Fruit fly (Drosophila melanogaster) whole organism, prepupa: ENCODE data around the gene lili.

ENCODE experiments used
- Blimp-1 ChIP-seq: fragments of 200-800 bp; sonication (Bioruptor generic); optimal IDR thresholded peaks from 3 replicates; lab custom pipeline; 2017; ENCODE audit warnings: missing biosample characterization, missing genetic modification characterization, mild to moderate bottlenecking, moderate library complexity, missing genetic modification reagents
- CG11294 ChIP-seq: fragments of 200-800 bp; sonication (Bioruptor generic); IDR thresholded peaks from 2 replicates; pipeline ENCODE4 v1.3.6; 2022; ENCODE audit warnings: missing biosample characterization, missing genetic modification characterization
- CG11762 ChIP-seq: fragments of 200-800 bp; sonication (Bioruptor generic); optimal IDR thresholded peaks from 3 replicates; lab custom pipeline; 2016; ENCODE audit warnings: missing biosample characterization, missing genetic modification characterization; ENCODE audit not compliant: insufficient read depth
- CG11902 ChIP-seq: fragments of 200-800 bp; sonication (Bioruptor generic); optimal IDR thresholded peaks from 3 replicates; lab custom pipeline; 2016; ENCODE audit warnings: missing biosample characterization, missing genetic modification characterization
- CG15336 ChIP-seq: fragments of 200-800 bp; sonication (Bioruptor generic); IDR thresholded peaks from 2 replicates; pipeline ENCODE4 v1.3.6; 2022; ENCODE audit warnings: missing biosample characterization, missing genetic modification characterization
- CG16779 ChIP-seq: fragments of 200-800 bp; sonication (Bioruptor generic); optimal IDR thresholded peaks from 3 replicates; lab custom pipeline; 2017; ENCODE audit warnings: missing biosample characterization, mild to moderate bottlenecking, missing genetic modification characterization
- CG31627 ChIP-seq: fragments of 200-800 bp; sonication (Bioruptor generic); optimal IDR thresholded peaks from 3 replicates; lab custom pipeline; 2016; ENCODE audit warnings: missing biosample characterization, missing genetic modification characterization
- CG34406 ChIP-seq: fragments of 200-800 bp; sonication (Bioruptor generic); optimal IDR thresholded peaks from 3 replicates; lab custom pipeline; 2016; ENCODE audit warnings: missing biosample characterization, missing genetic modification characterization
- CG6276 ChIP-seq: fragments of 200-800 bp; sonication (Bioruptor generic); optimal IDR thresholded peaks from 2 replicates; lab custom pipeline; 2017; ENCODE audit warnings: missing biosample characterization, mild to moderate bottlenecking, missing genetic modification characterization
- CG6792 ChIP-seq: fragments of 200-800 bp; sonication (Bioruptor generic); optimal IDR thresholded peaks from 3 replicates; lab custom pipeline; 2016; ENCODE audit warnings: missing biosample characterization, missing genetic modification characterization
- CG6808 ChIP-seq: fragments of 200-800 bp; sonication (Bioruptor generic); optimal IDR thresholded peaks from 3 replicates; lab custom pipeline; 2017; ENCODE audit warnings: missing biosample characterization, missing genetic modification characterization, mild to moderate bottlenecking, moderate library complexity, missing genetic modification reagents
- CG6854 ChIP-seq: fragments of 200-800 bp; sonication (Bioruptor generic); optimal IDR thresholded peaks from 2 replicates; lab custom pipeline; 2017; ENCODE audit warnings: missing biosample characterization, mild to moderate bottlenecking, missing genetic modification characterization
- CG7368 ChIP-seq: fragments of 200-800 bp; sonication (Bioruptor generic); optimal IDR thresholded peaks from 3 replicates; lab custom pipeline; 2016; ENCODE audit warnings: missing biosample characterization, missing genetic modification characterization
- CG8119 ChIP-seq: fragments of 200-800 bp; sonication (Bioruptor generic); IDR thresholded peaks from 3 replicates; pipeline ENCODE4 v1.3.6; 2022; ENCODE audit warnings: missing biosample characterization, missing genetic modification characterization
- CG9139 ChIP-seq: fragments of 200-800 bp; sonication (Bioruptor generic); optimal IDR thresholded peaks from 3 replicates; lab custom pipeline; 2017; ENCODE audit warnings: missing biosample characterization, mild to moderate bottlenecking, missing genetic modification characterization
- Eip78C ChIP-seq: fragments of 200-800 bp; sonication (Bioruptor generic); peaks from one replicate; lab custom pipeline; 2016; ENCODE audit warnings: missing biosample characterization, missing genetic modification characterization
- Eip93F ChIP-seq: fragments of 200-800 bp; sonication (Bioruptor generic); optimal IDR thresholded peaks from 2 replicates; lab custom pipeline; 2016; ENCODE audit warnings: missing biosample characterization, mild to moderate bottlenecking, missing genetic modification characterization
- Ets21C ChIP-seq: fragments of 200-800 bp; sonication (Bioruptor generic); optimal IDR thresholded peaks from 3 replicates; lab custom pipeline; 2016; ENCODE audit warnings: missing biosample characterization, missing genetic modification characterization
- Ets96B ChIP-seq: fragments of 200-800 bp; optimal IDR thresholded peaks from 2 replicates; lab custom pipeline; 2019; ENCODE audit warnings: missing biosample characterization, mild to moderate bottlenecking, missing genetic modification characterization, moderate library complexity
- Gug ChIP-seq: fragments of 200-800 bp; sonication (Bioruptor generic); IDR thresholded peaks from 2 replicates; pipeline ENCODE4 v1.3.6; 2022; ENCODE audit warnings: missing biosample characterization, missing genetic modification characterization
- Hr38 ChIP-seq: sonication (Bioruptor generic); optimal IDR thresholded peaks from 2 replicates; lab custom pipeline; 2016; ENCODE audit warnings: missing biosample characterization, missing genetic modification characterization
- Hr4 ChIP-seq: fragments of 200-800 bp; sonication (Bioruptor generic); optimal IDR thresholded peaks from 3 replicates; lab custom pipeline; 2016; ENCODE audit warnings: missing biosample characterization, missing genetic modification characterization
- Lpt ChIP-seq: fragments of 200-800 bp; sonication (Bioruptor generic); optimal IDR thresholded peaks from 3 replicates; lab custom pipeline; 2016; ENCODE audit warnings: missing biosample characterization, missing genetic modification characterization
- Met ChIP-seq: fragments of 200-800 bp; sonication (Bioruptor generic); optimal IDR thresholded peaks from 3 replicates; lab custom pipeline; 2016; ENCODE audit warnings: missing biosample characterization, missing genetic modification characterization
- OdsH ChIP-seq: fragments of 200-800 bp; sonication (Bioruptor generic); optimal IDR thresholded peaks from 3 replicates; lab custom pipeline; 2016; ENCODE audit warnings: missing biosample characterization, missing genetic modification characterization
- Smox ChIP-seq: fragments of 200-800 bp; sonication (Bioruptor generic); optimal IDR thresholded peaks from 3 replicates; lab custom pipeline; 2016; ENCODE audit warnings: missing biosample characterization, missing genetic modification characterization
- Sox102F ChIP-seq: fragments of 200-800 bp; sonication (Bioruptor generic); optimal IDR thresholded peaks from 2 replicates; lab custom pipeline; 2016; ENCODE audit warnings: missing biosample characterization, mild to moderate bottlenecking, missing genetic modification characterization
- Sox14 ChIP-seq: fragments of 200-800 bp; sonication (Bioruptor generic); optimal IDR thresholded peaks from 3 replicates; lab custom pipeline; 2016; ENCODE audit warnings: missing biosample characterization, missing genetic modification characterization
- Sox15 ChIP-seq: fragments of 200-800 bp; sonication (Bioruptor generic); optimal IDR thresholded peaks from 3 replicates; lab custom pipeline; 2016; ENCODE audit warnings: missing biosample characterization, missing genetic modification characterization
- achi ChIP-seq: fragments of 200-800 bp; sonication (Bioruptor generic); optimal IDR thresholded peaks from 3 replicates; lab custom pipeline; 2016; ENCODE audit warnings: missing biosample characterization, missing genetic modification characterization
- acj6 ChIP-seq: fragments of 200-800 bp; sonication (Bioruptor generic); optimal IDR thresholded peaks from 3 replicates; lab custom pipeline; 2016; ENCODE audit warnings: missing biosample characterization, missing genetic modification characterization
- cyc ChIP-seq: fragments of 200-800 bp; sonication (Bioruptor generic); optimal IDR thresholded peaks from 3 replicates; lab custom pipeline; 2016; ENCODE audit warnings: missing biosample characterization, missing genetic modification characterization
- dac ChIP-seq: fragments of 200-800 bp; sonication (Bioruptor generic); optimal IDR thresholded peaks from 2 replicates; lab custom pipeline; 2017; ENCODE audit warnings: missing biosample characterization, mild to moderate bottlenecking, missing genetic modification characterization
- dsx ChIP-seq: fragments of 200-800 bp; optimal IDR thresholded peaks from 3 replicates; lab custom pipeline; 2019; ENCODE audit warnings: missing biosample characterization, mild to moderate bottlenecking, missing genetic modification characterization, moderate library complexity; ENCODE audit not compliant: poor library complexity, severe bottlenecking
- eg ChIP-seq: fragments of 200-800 bp; sonication (Bioruptor generic); IDR thresholded peaks from 3 replicates; pipeline ENCODE4 v1.3.6; 2022; ENCODE audit warnings: missing biosample characterization, missing genetic modification characterization
- fd59A ChIP-seq: fragments of 200-800 bp; sonication (Bioruptor generic); optimal IDR thresholded peaks from 2 replicates; lab custom pipeline; 2017; ENCODE audit warnings: missing biosample characterization, mild to moderate bottlenecking, missing genetic modification characterization, missing genetic modification reagents
- fd85E ChIP-seq: fragments of 200-800 bp; sonication (Bioruptor generic); optimal IDR thresholded peaks from 3 replicates; lab custom pipeline; 2016; ENCODE audit warnings: missing biosample characterization, missing genetic modification characterization
- lz ChIP-seq: fragments of 200-800 bp; sonication (Bioruptor generic); optimal IDR thresholded peaks from 3 replicates; lab custom pipeline; 2016; ENCODE audit warnings: missing biosample characterization, missing genetic modification characterization
- net ChIP-seq: fragments of 200-800 bp; sonication (Bioruptor generic); optimal IDR thresholded peaks from 3 replicates; lab custom pipeline; 2016; ENCODE audit warnings: missing biosample characterization, missing genetic modification characterization
- pdm3 ChIP-seq: fragments of 200-800 bp; sonication (Bioruptor generic); optimal IDR thresholded peaks from 3 replicates; lab custom pipeline; 2016; ENCODE audit warnings: missing biosample characterization, missing genetic modification characterization
- spab ChIP-seq: fragments of 200-800 bp; sonication (Bioruptor generic); optimal IDR thresholded peaks from 2 replicates; lab custom pipeline; 2017; ENCODE audit warnings: missing biosample characterization, mild to moderate bottlenecking, missing genetic modification characterization, missing genetic modification reagents
- ss ChIP-seq, 2 experiments: fragments of 200-800 bp; sonication (Bioruptor generic); optimal IDR thresholded peaks; 2 replicates in 1 of 2; 3 replicates in 1 of 2; lab custom pipeline; 2017 to 2018; ENCODE audit warnings: mild to moderate bottlenecking in 2 of 2, missing biosample characterization in 2 of 2, missing genetic modification characterization in 2 of 2, moderate library complexity in 1 of 2
- svp ChIP-seq: fragments of 200-800 bp; sonication (Bioruptor generic); peaks from one replicate; lab custom pipeline; 2016; ENCODE audit warnings: missing biosample characterization, missing genetic modification characterization
- topi ChIP-seq: fragments of 200-800 bp; sonication (Bioruptor generic); optimal IDR thresholded peaks from 3 replicates; lab custom pipeline; 2016; ENCODE audit warnings: missing biosample characterization, missing genetic modification characterization
- vri ChIP-seq: fragments of 200-800 bp; sonication (Bioruptor generic); optimal IDR thresholded peaks from 3 replicates; lab custom pipeline; 2016; ENCODE audit warnings: missing biosample characterization, mild to moderate bottlenecking, missing genetic modification characterization

Gene lili

dm6 chr3R:24769601-24770000 lies 44.2 kb downstream of the lili start:
- TF ChIP-seq CG11762 (no peak), Blimp-1 (GFP tag; lab: Kevin White, UChicago) (no peak), lz (GFP tag; lab: Kevin White, UChicago) (no peak), Hr38 (no peak), Hr4 (GFP tag; lab: Kevin White, UChicago) (no peak), CG7368 (GFP tag; lab: Kevin White, UChicago) (no peak), CG6808 (GFP tag; lab: Kevin White, UChicago) (no peak), dac (GFP tag; lab: Kevin White, UChicago) (no peak), Ets96B (no peak), achi (no peak), fd85E (GFP tag; lab: Kevin White, UChicago) (no peak), CG34406 (GFP tag; lab: Kevin White, UChicago) (no peak), spab (GFP tag; lab: Kevin White, UChicago) (no peak), Ets21C (GFP tag; lab: Kevin White, UChicago) (no peak), CG9139 (GFP tag; lab: Kevin White, UChicago) (no peak), svp (GFP tag; lab: Kevin White, UChicago) (no peak), Lpt (GFP tag; lab: Kevin White, UChicago) (no peak), Eip78C (GFP tag; lab: Kevin White, UChicago) (no peak)

dm6 chr3R:24768538-24769401 lies 45.0 kb downstream of the lili start, which contains the start of gene CG13631:
TSS of gene CG13631 (plus strand) at chr3R:24769351.
- TF ChIP-seq lz (GFP tag; lab: Kevin White, UChicago): peak; percentile 98
- peak; percentile 93 for TF ChIP-seq CG7368 (GFP tag; lab: Kevin White, UChicago)
- TF ChIP-seq ss (GFP tag; optimal IDR thresholded peaks at IDR 0.05; lab: Kevin White, UChicago): peak; percentile 35 to 71
- TF ChIP-seq Eip78C (GFP tag; lab: Kevin White, UChicago): peak; percentile 99
- TF ChIP-seq CG6792: peak; percentile 97
- peak; percentile 73 for TF ChIP-seq Eip93F (GFP tag; lab: Kevin White, UChicago)
- peak; percentile 96 for TF ChIP-seq svp (GFP tag; lab: Kevin White, UChicago)
- peak; percentile 95 for TF ChIP-seq Sox15 (GFP tag; lab: Kevin White, UChicago)
- peak; percentile 98 for TF ChIP-seq acj6
- peak; percentile 98 for TF ChIP-seq net (GFP tag; lab: Kevin White, UChicago)
- peak; percentile 97 for TF ChIP-seq topi
- peak; percentile 98 for TF ChIP-seq OdsH (GFP tag; lab: Kevin White, UChicago)
- TF ChIP-seq CG8119 (GFP tag; lab: Robert Waterston, UW): peak; percentile 99
- peak; percentile 99 for TF ChIP-seq Lpt (GFP tag; lab: Kevin White, UChicago)
- TF ChIP-seq Hr38: peak; percentile 81
- TF ChIP-seq cyc (GFP tag; lab: Kevin White, UChicago): peak; percentile 97
- TF ChIP-seq Sox14: peak; percentile 98
- peak; percentile 97 for TF ChIP-seq CG11762
- TF ChIP-seq CG11294 (GFP tag; lab: Robert Waterston, UW): peak; percentile 95
- TF ChIP-seq Met (GFP tag; lab: Kevin White, UChicago): peak; percentile 96
- peak; percentile 99 for TF ChIP-seq Hr4 (GFP tag; lab: Kevin White, UChicago)
- TF ChIP-seq fd85E (GFP tag; lab: Kevin White, UChicago): peak; percentile 80
- peak; percentile 94 for TF ChIP-seq Sox102F (GFP tag; lab: Kevin White, UChicago)
- peak; percentile 87 for TF ChIP-seq Ets96B
- peak; percentile 98 for TF ChIP-seq pdm3 (GFP tag; lab: Kevin White, UChicago)
- TF ChIP-seq dsx (GFP tag; lab: Kevin White, UChicago): peak; percentile 75
- peak; percentile 98 for TF ChIP-seq CG31627 (GFP tag; lab: Kevin White, UChicago)
- peak; percentile 83 for TF ChIP-seq spab (GFP tag; lab: Kevin White, UChicago)
- peak; percentile 99 for TF ChIP-seq CG6276
- TF ChIP-seq CG15336 (GFP tag; lab: Robert Waterston, UW): peak; percentile 99
- TF ChIP-seq dac (GFP tag; lab: Kevin White, UChicago): peak; percentile 99
- TF ChIP-seq CG9139 (GFP tag; lab: Kevin White, UChicago): peak; percentile 66
- peak; percentile 97 for TF ChIP-seq eg (GFP tag; lab: Robert Waterston, UW)
- TF ChIP-seq Smox: peak; percentile 94
- peak; percentile 83 for TF ChIP-seq CG6854
- peak; percentile 98 for TF ChIP-seq Gug (GFP tag; lab: Robert Waterston, UW)
- TF ChIP-seq Ets21C (GFP tag; lab: Kevin White, UChicago): peak; percentile 97
- TF ChIP-seq Blimp-1 (GFP tag; lab: Kevin White, UChicago): peak; percentile 81
- peak; percentile 93 for TF ChIP-seq vri (GFP tag; lab: Kevin White, UChicago)
- peak; percentile 80 for TF ChIP-seq CG6808 (GFP tag; lab: Kevin White, UChicago)
- peak; percentile 96 for TF ChIP-seq CG11902 (GFP tag; lab: Kevin White, UChicago)
- TF ChIP-seq CG34406 (GFP tag; lab: Kevin White, UChicago): peak; percentile 96
- peak; percentile 81 for TF ChIP-seq fd59A (GFP tag; lab: Kevin White, UChicago)
- TF ChIP-seq CG16779 (tag; lab: Kevin White, UChicago): peak; percentile 91
